Fruit fly (Drosophila melanogaster): ENCODE measurements around the gene CG2211.

The CG2211 gene

dm6 chr3L:1342133-1342580 lies 7.0 kb upstream of the CG2211 start, which contains the start of gene indra (continued):
- TF ChIP-seq cyc (GFP tag; optimal IDR thresholded peaks at IDR 0.05) = peak; percentile 66
- peak; percentile 64 for TF ChIP-seq lz (GFP tag; optimal IDR thresholded peaks at IDR 0.05)
- no peak for TF ChIP-seq OdsH (GFP tag; optimal IDR thresholded peaks at IDR 0.05)
- no peak for TF ChIP-seq dsx (GFP tag; optimal IDR thresholded peaks at IDR 0.05; ENCODE audit: poor library complexity, severe bottlenecking)
- TF ChIP-seq CG7368 (GFP tag; optimal IDR thresholded peaks at IDR 0.05) = no peak
- no peak for TF ChIP-seq salr (GFP tag; optimal IDR thresholded peaks at IDR 0.05)
- peak; percentile 38 for TF ChIP-seq Sox15 (GFP tag; optimal IDR thresholded peaks at IDR 0.05)
- no peak for TF ChIP-seq CG6808 (GFP tag; optimal IDR thresholded peaks at IDR 0.05)
- no peak for TF ChIP-seq CG3919 (GFP tag; optimal IDR thresholded peaks at IDR 0.05)
- peak; percentile 70 for TF ChIP-seq svp (GFP tag)
- no peak for TF ChIP-seq CG9139 (GFP tag; optimal IDR thresholded peaks at IDR 0.05)
- TF ChIP-seq spab (GFP tag; optimal IDR thresholded peaks at IDR 0.05) = no peak
- TF ChIP-seq ss (GFP tag; optimal IDR thresholded peaks at IDR 0.05) = peak in 1 of 2 experiments; percentile 11
- no peak for TF ChIP-seq Smox (GFP tag; optimal IDR thresholded peaks at IDR 0.05)
- TF ChIP-seq CG8119 (GFP tag; IDR thresholded peaks at IDR 0.05) = 0 out of 3 replicates have a peak, but pooled peaks have one; percentile 28
- 0 out of 2 replicates have a peak, but pooled peaks have one; percentile 26 for TF ChIP-seq Gug (GFP tag; IDR thresholded peaks at IDR 0.05)
- no peak for TF ChIP-seq Eip75B (GFP tag; optimal IDR thresholded peaks at IDR 0.05)
- no peak for TF ChIP-seq Lpt (GFP tag; optimal IDR thresholded peaks at IDR 0.05)
- peak; percentile 49 for TF ChIP-seq CG3032 (tag; optimal IDR thresholded peaks at IDR 0.05)
- TF ChIP-seq Met (GFP tag; optimal IDR thresholded peaks at IDR 0.05) = no peak
- no peak for TF ChIP-seq CG15336 (GFP tag; IDR thresholded peaks at IDR 0.05)
- TF ChIP-seq dac (GFP tag; optimal IDR thresholded peaks at IDR 0.05) = no peak
- no peak for TF ChIP-seq fd59A (GFP tag; optimal IDR thresholded peaks at IDR 0.05)
- no peak for TF ChIP-seq Eip93F (GFP tag; optimal IDR thresholded peaks at IDR 0.05)
- TF ChIP-seq Hr4 (GFP tag; optimal IDR thresholded peaks at IDR 0.05) = no peak
- TF ChIP-seq net (GFP tag; optimal IDR thresholded peaks at IDR 0.05) = no peak
- TF ChIP-seq eg (GFP tag; IDR thresholded peaks at IDR 0.05) = peak; percentile 48; the same call in 2 of the 3 replicates
- TF ChIP-seq vri (GFP tag; optimal IDR thresholded peaks at IDR 0.05) = peak; percentile 94
- TF ChIP-seq CG11294 (GFP tag; IDR thresholded peaks at IDR 0.05) = 0 out of 2 replicates have a peak, but pooled peaks have one; percentile 36
- no peak for TF ChIP-seq CG34406 (GFP tag; optimal IDR thresholded peaks at IDR 0.05)
- TF ChIP-seq Sox102F (GFP tag; optimal IDR thresholded peaks at IDR 0.05) = no peak
- no peak for TF ChIP-seq Hr39 (GFP tag; optimal IDR thresholded peaks at IDR 0.05)
- TF ChIP-seq CG11902 (GFP tag; optimal IDR thresholded peaks at IDR 0.05) = peak; percentile 47
- TF ChIP-seq Ets96B (tag; optimal IDR thresholded peaks at IDR 0.05) = peak; percentile 47
- TF ChIP-seq CG31627 (GFP tag; optimal IDR thresholded peaks at IDR 0.05) = peak; percentile 77
- TF ChIP-seq acj6 (GFP tag; optimal IDR thresholded peaks at IDR 0.05) = no peak

dm6 chr3L:1335989-1336961 lies 1.1 kb upstream of the CG2211 start:
- peak; percentile 29 for TF ChIP-seq esn (GFP tag; optimal IDR thresholded peaks at IDR 0.05)
- no peak for TF ChIP-seq achi (GFP tag; optimal IDR thresholded peaks at IDR 0.05)
- TF ChIP-seq eg (GFP tag; IDR thresholded peaks at IDR 0.05) = peak; percentile 53; the same call in 2 of the 3 replicates
- TF ChIP-seq CG15336 (GFP tag; IDR thresholded peaks at IDR 0.05) = peak; percentile 27; the same call in 1 of the 2 replicates
- peak; percentile 91 for TF ChIP-seq vri (GFP tag; optimal IDR thresholded peaks at IDR 0.05)
- TF ChIP-seq CG3032 (tag; optimal IDR thresholded peaks at IDR 0.05) = no peak
- TF ChIP-seq CG4318 (GFP tag; optimal IDR thresholded peaks at IDR 0.05) = no peak
- TF ChIP-seq CG11294 (GFP tag; IDR thresholded peaks at IDR 0.05) = no peak
- no peak for TF ChIP-seq Lpt (GFP tag; optimal IDR thresholded peaks at IDR 0.05)
- TF ChIP-seq svp (GFP tag) = peak; percentile 92
- peak; percentile 36 for TF ChIP-seq fkh (GFP tag; optimal IDR thresholded peaks at IDR 0.05)
- peak; percentile 64 for TF ChIP-seq Eip78C (GFP tag)
- TF ChIP-seq CG6163 (GFP tag; IDR thresholded peaks at IDR 0.05) = peak; percentile 44; the same call in 2 of the 3 replicates
- TF ChIP-seq topi (GFP tag; optimal IDR thresholded peaks at IDR 0.05) = peak; percentile 23
- TF ChIP-seq salr (GFP tag; optimal IDR thresholded peaks at IDR 0.05) = no peak
- TF ChIP-seq fd59A (GFP tag; optimal IDR thresholded peaks at IDR 0.05) = no peak
- TF ChIP-seq CG7368 (GFP tag; optimal IDR thresholded peaks at IDR 0.05) = no peak
- TF ChIP-seq CG6854 (GFP tag; optimal IDR thresholded peaks at IDR 0.05) = no peak
- no peak for TF ChIP-seq CG9139 (GFP tag; optimal IDR thresholded peaks at IDR 0.05)
- peak; percentile 38 for TF ChIP-seq CG31627 (GFP tag; optimal IDR thresholded peaks at IDR 0.05)
- no peak for TF ChIP-seq CG16779 (tag; optimal IDR thresholded peaks at IDR 0.05)
- TF ChIP-seq Eip93F (GFP tag; optimal IDR thresholded peaks at IDR 0.05) = peak; percentile 70
- peak; percentile 14 for TF ChIP-seq Hr39 (GFP tag; optimal IDR thresholded peaks at IDR 0.05)
- TF ChIP-seq pdm3 (GFP tag; optimal IDR thresholded peaks at IDR 0.05) = no peak
- TF ChIP-seq cyc (GFP tag; optimal IDR thresholded peaks at IDR 0.05) = peak; percentile 7

All from whole organism, prepupa.